Fruit fly (Drosophila melanogaster) whole organism, embryonic: ENCODE results near the gene Tfb4.

Experiments used
- Abd-B ChIP-seq: fragments of 200-800 bp; sonication (Bioruptor generic); optimal IDR thresholded peaks from 2 replicates; lab custom pipeline; 2018; ENCODE audit warnings: missing biosample characterization, mild to moderate bottlenecking, missing genetic modification characterization, moderate library complexity
- Ada2b ChIP-seq: fragments of 200-800 bp; sonication (Bioruptor generic); IDR thresholded peaks from 2 replicates; pipeline ENCODE4 v1.3.6; 2022; ENCODE audit warnings: missing biosample characterization, missing genetic modification characterization
- Blimp-1 ChIP-seq: fragments of 200-800 bp; sonication (Bioruptor generic); optimal IDR thresholded peaks from 3 replicates; lab custom pipeline; 2018; ENCODE audit warnings: missing biosample characterization, missing genetic modification characterization, mild to moderate bottlenecking, moderate library complexity, missing genetic modification reagents
- CG11398 ChIP-seq: fragments of 200-800 bp; sonication (Bioruptor generic); optimal IDR thresholded peaks from 2 replicates; lab custom pipeline; 2016; ENCODE audit warnings: missing biosample characterization, missing genetic modification characterization
- CG11560 ChIP-seq: fragments of 200-800 bp; sonication (Bioruptor generic); IDR thresholded peaks from 3 replicates; pipeline ENCODE4 v1.3.6; 2022; ENCODE audit warnings: missing biosample characterization, missing genetic modification characterization
- CG12104 ChIP-seq: fragments of 200-800 bp; sonication (Bioruptor generic); optimal IDR thresholded peaks from 3 replicates; lab custom pipeline; 2016; ENCODE audit warnings: missing biosample characterization, missing genetic modification characterization
- CG12769 ChIP-seq: fragments of 200-800 bp; sonication (Bioruptor generic); optimal IDR thresholded peaks from 2 replicates; lab custom pipeline; 2019; ENCODE audit warnings: missing biosample characterization, mild to moderate bottlenecking, missing genetic modification characterization, moderate library complexity
- CG14014 ChIP-seq: fragments of 200-800 bp; sonication (Bioruptor generic); IDR thresholded peaks from 2 replicates; pipeline ENCODE4 v1.3.6; 2022; ENCODE audit warnings: missing biosample characterization, missing genetic modification characterization
- CG15601 ChIP-seq: fragments of 200-800 bp; sonication (Bioruptor generic); optimal IDR thresholded peaks from 3 replicates; lab custom pipeline; 2019; ENCODE audit warnings: missing biosample characterization, mild to moderate bottlenecking, missing genetic modification characterization, moderate library complexity
- CG34422 ChIP-seq: fragments of 200-800 bp; sonication (Bioruptor generic); IDR thresholded peaks from 3 replicates; pipeline ENCODE4 v1.3.6; 2022; ENCODE audit warnings: missing biosample characterization, missing genetic modification characterization
- CG3726 ChIP-seq: fragments of 200-800 bp; sonication (Bioruptor generic); IDR thresholded peaks from 3 replicates; pipeline ENCODE4, ENCODE4 v1.3.6; 2022; ENCODE audit warnings: missing biosample characterization, missing genetic modification characterization
- CG3847 ChIP-seq: fragments of 200-800 bp; sonication (Bioruptor generic); IDR thresholded peaks from 2 replicates; pipeline ENCODE4 v1.3.6; 2022; ENCODE audit warnings: missing biosample characterization, missing genetic modification characterization
- CG4424 ChIP-seq: fragments of 200-800 bp; sonication (Bioruptor generic); optimal IDR thresholded peaks from 3 replicates; lab custom pipeline; 2016; ENCODE audit warnings: missing biosample characterization, missing genetic modification characterization
- CG6654 ChIP-seq: fragments of 200-800 bp; sonication (Bioruptor generic); optimal IDR thresholded peaks from 2 replicates; lab custom pipeline; 2017; ENCODE audit warnings: missing biosample characterization, mild to moderate bottlenecking, missing genetic modification characterization
- CG6683 ChIP-seq: fragments of 200-800 bp; sonication (Bioruptor generic); optimal IDR thresholded peaks from 2 replicates; lab custom pipeline; 2017; ENCODE audit warnings: missing biosample characterization, mild to moderate bottlenecking, missing genetic modification characterization, missing genetic modification reagents
- CG6791 ChIP-seq: fragments of 200-800 bp; sonication (Bioruptor generic); IDR thresholded peaks from 3 replicates; pipeline ENCODE4 v1.3.6; 2022; ENCODE audit warnings: missing biosample characterization, missing genetic modification characterization; ENCODE audit not compliant: partially characterized antibody
- CG7963 ChIP-seq: fragments of 200-800 bp; sonication (Bioruptor generic); IDR thresholded peaks from 3 replicates; pipeline ENCODE4 v1.3.6; 2022; ENCODE audit warnings: missing biosample characterization, missing genetic modification characterization; ENCODE audit not compliant: partially characterized antibody
- CG8089 ChIP-seq: fragments of 200-800 bp; sonication (Bioruptor generic); optimal IDR thresholded peaks from 3 replicates; lab custom pipeline; 2016; ENCODE audit warnings: missing biosample characterization, missing genetic modification characterization
- CG8388 ChIP-seq: fragments of 200-800 bp; sonication (Bioruptor generic); optimal IDR thresholded peaks from 2 replicates; lab custom pipeline; 2019; ENCODE audit warnings: missing biosample characterization, mild to moderate bottlenecking, missing genetic modification characterization, moderate library complexity
- Dfd ChIP-seq, 2 experiments: fragments of >200 bp; optimal IDR thresholded peaks; 2 replicates each; lab custom pipeline; 2017; ENCODE audit warnings: missing biosample characterization in 2 of 2, missing genetic modification characterization in 2 of 2
- Dref ChIP-seq: fragments of 200-800 bp; sonication (Bioruptor generic); IDR thresholded peaks from 2 replicates; pipeline ENCODE4 v1.3.6; 2022; ENCODE audit warnings: missing biosample characterization, missing genetic modification characterization
- Drgx ChIP-seq: fragments of 200-800 bp; sonication (Bioruptor generic); IDR thresholded peaks from 2 replicates; pipeline ENCODE4 v1.3.6; 2022; ENCODE audit warnings: missing biosample characterization, missing genetic modification characterization
- GATAe ChIP-seq: fragments of 200-800 bp; sonication (Bioruptor generic); conservative IDR thresholded peaks from 2 replicates; pipeline ENCODE4 v1.3.6; 2022; ENCODE audit warnings: missing biosample characterization, missing genetic modification characterization
- Mad ChIP-seq: fragments of 200-800 bp; sonication (Bioruptor generic); optimal IDR thresholded peaks from 2 replicates; lab custom pipeline; 2016; ENCODE audit warnings: missing biosample characterization, missing genetic modification characterization
- Nf-YA ChIP-seq: fragments of 200-800 bp; sonication (Bioruptor generic); IDR thresholded peaks from 2 replicates; pipeline ENCODE4 v1.3.6; 2022; ENCODE audit warnings: missing biosample characterization, missing genetic modification characterization
- NfI ChIP-seq: fragments of 200-800 bp; sonication (Bioruptor generic); optimal IDR thresholded peaks from 3 replicates; lab custom pipeline; 2018; ENCODE audit warnings: missing biosample characterization, mild to moderate bottlenecking, missing genetic modification characterization, moderate library complexity
- Oli ChIP-seq: fragments of 200-800 bp; sonication (Bioruptor generic); optimal IDR thresholded peaks from 2 replicates; lab custom pipeline; 2018; ENCODE audit warnings: missing biosample characterization, mild to moderate bottlenecking, missing genetic modification characterization, moderate library complexity
- Sox100B ChIP-seq: fragments of 200-800 bp; sonication (Bioruptor generic); optimal IDR thresholded peaks from 3 replicates; lab custom pipeline; 2018; ENCODE audit warnings: missing biosample characterization, mild to moderate bottlenecking, missing genetic modification characterization
- Stat92E ChIP-seq, 3 experiments: fragments of >200 bp in 2 of 3; fragments of 200-800 bp in 1 of 3; sonication (Bioruptor generic) in 1 of 3; optimal IDR thresholded peaks; 2 replicates each; lab custom pipeline; 2017 to 2019; ENCODE audit warnings: missing biosample characterization in 3 of 3, missing genetic modification characterization in 3 of 3, mild to moderate bottlenecking in 1 of 3, moderate library complexity in 1 of 3
- Xbp1 ChIP-seq: fragments of 200-800 bp; sonication (Bioruptor generic); optimal IDR thresholded peaks from 3 replicates; lab custom pipeline; 2016; ENCODE audit warnings: missing biosample characterization, mild to moderate bottlenecking, missing genetic modification characterization
- az2 ChIP-seq: fragments of 200-800 bp; sonication (Bioruptor generic); optimal IDR thresholded peaks from 3 replicates; lab custom pipeline; 2016; ENCODE audit warnings: missing biosample characterization, missing genetic modification characterization
- dmrt99B ChIP-seq: fragments of 200-800 bp; sonication (Bioruptor generic); optimal IDR thresholded peaks from 2 replicates; lab custom pipeline; 2018; ENCODE audit warnings: missing biosample characterization, mild to moderate bottlenecking, missing genetic modification characterization, moderate library complexity
- gfzf ChIP-seq: fragments of 200-800 bp; sonication (Bioruptor generic); optimal IDR thresholded peaks from 2 replicates; lab custom pipeline; 2016; ENCODE audit warnings: missing biosample characterization, mild to moderate bottlenecking, missing genetic modification characterization, moderate library complexity
- her ChIP-seq: fragments of 200-800 bp; sonication (Bioruptor generic); optimal IDR thresholded peaks from 2 replicates; lab custom pipeline; 2016; ENCODE audit warnings: missing biosample characterization, missing genetic modification characterization
- hkb ChIP-seq, 2 experiments: fragments of 200-800 bp in 1 of 2; fragments of >200 bp in 1 of 2; sonication (Bioruptor generic) in 1 of 2; IDR thresholded peaks in 1 of 2; optimal IDR thresholded peaks in 1 of 2; 2 replicates each; pipeline versions ENCODE4 v1.3.6 to Lab custom; 2017 to 2022; ENCODE audit warnings: missing biosample characterization in 1 of 2, missing genetic modification characterization in 1 of 2
- jumu ChIP-seq: fragments of 200-800 bp; sonication (Bioruptor generic); optimal IDR thresholded peaks from 3 replicates; lab custom pipeline; 2016; ENCODE audit warnings: missing biosample characterization, missing genetic modification characterization
- lab ChIP-seq: fragments of 200-800 bp; sonication (Bioruptor generic); optimal IDR thresholded peaks from 3 replicates; lab custom pipeline; 2017; ENCODE audit warnings: missing biosample characterization, missing genetic modification characterization, mild to moderate bottlenecking, moderate library complexity, missing genetic modification reagents
- lmd ChIP-seq: fragments of 200-800 bp; sonication (Bioruptor generic); IDR thresholded peaks from 2 replicates; pipeline ENCODE4 v1.3.6; 2022; ENCODE audit warnings: missing biosample characterization, missing genetic modification characterization
- lov ChIP-seq, 2 experiments: fragments of 200-800 bp in 1 of 2; fragments of >200 bp in 1 of 2; sonication (Bioruptor generic) in 1 of 2; IDR thresholded peaks in 1 of 2; optimal IDR thresholded peaks in 1 of 2; 2 replicates in 1 of 2; 3 replicates in 1 of 2; pipeline versions ENCODE4 v1.3.6 to Lab custom; 2017 to 2022; ENCODE audit warnings: missing biosample characterization in 1 of 2, missing genetic modification characterization in 1 of 2
- nerfin-1 ChIP-seq: fragments of 200-800 bp; sonication (Bioruptor generic); optimal IDR thresholded peaks from 3 replicates; lab custom pipeline; 2019; ENCODE audit warnings: missing biosample characterization, mild to moderate bottlenecking, missing genetic modification characterization, moderate library complexity
- nerfin-2 ChIP-seq: fragments of 200-800 bp; sonication (Bioruptor generic); IDR thresholded peaks from 2 replicates; pipeline ENCODE4 v1.3.6; 2022; ENCODE audit warnings: missing biosample characterization, missing genetic modification characterization; ENCODE audit not compliant: partially characterized antibody
- nmo ChIP-seq: fragments of 200-800 bp; sonication (Bioruptor generic); optimal IDR thresholded peaks from 2 replicates; lab custom pipeline; 2018; ENCODE audit warnings: missing biosample characterization, mild to moderate bottlenecking, missing genetic modification characterization, moderate library complexity
- ranshi ChIP-seq: fragments of 200-800 bp; sonication (Bioruptor generic); IDR thresholded peaks from 2 replicates; pipeline ENCODE4 v1.3.6; 2022; ENCODE audit warnings: missing biosample characterization, missing genetic modification characterization
- salm ChIP-seq: fragments of 200-800 bp; sonication (Bioruptor generic); optimal IDR thresholded peaks from 2 replicates; lab custom pipeline; 2018; ENCODE audit warnings: missing biosample characterization, mild to moderate bottlenecking, missing genetic modification characterization
- sens ChIP-seq: fragments of 200-800 bp; sonication (Bioruptor generic); peaks from one replicate; lab custom pipeline; 2016; ENCODE audit warnings: missing biosample characterization, missing genetic modification characterization
- sim ChIP-seq: fragments of 200-800 bp; sonication (Bioruptor generic); IDR thresholded peaks from 2 replicates; pipeline ENCODE4 v1.3.6; 2022; ENCODE audit warnings: missing biosample characterization, missing genetic modification characterization
- twi ChIP-seq: fragments of 200-800 bp; optimal IDR thresholded peaks from 2 replicates; lab custom pipeline; 2019; ENCODE audit warnings: missing biosample characterization, mild to moderate bottlenecking, missing genetic modification characterization, moderate library complexity
- z ChIP-seq: fragments of 200-800 bp; sonication (Bioruptor generic); IDR thresholded peaks from 3 replicates; pipeline ENCODE4 v1.3.6; 2022; ENCODE audit warnings: missing biosample characterization, missing genetic modification characterization

Tfb4 gene

dm6 chr2L:1123078-1123818 is 27.2 kb downstream of the Tfb4 start (continued):
- TF ChIP-seq twi (tag; lab: Kevin White, UChicago) = no peak
- no peak for TF ChIP-seq her
- no peak for TF ChIP-seq Abd-B (GFP tag; lab: Kevin White, UChicago)
- peak; percentile 11 for TF ChIP-seq CG4424 (GFP tag; lab: Kevin White, UChicago)
- no peak for TF ChIP-seq Ada2b (GFP tag; lab: Robert Waterston, UW)
- no peak for TF ChIP-seq jumu (GFP tag; lab: Kevin White, UChicago)
- TF ChIP-seq ranshi (GFP tag; lab: Robert Waterston, UW) = no peak
- TF ChIP-seq Drgx (GFP tag; lab: Robert Waterston, UW) = no peak
- no peak for TF ChIP-seq CG14014 (GFP tag; lab: Robert Waterston, UW)
- peak; percentile 63 for TF ChIP-seq lab
- no peak for TF ChIP-seq CG3847 (GFP tag; lab: Robert Waterston, UW)
- peak; percentile 88 for TF ChIP-seq sens (GFP tag; lab: Kevin White, UChicago)
- TF ChIP-seq Xbp1 (GFP tag; lab: Kevin White, UChicago) = no peak
- peak; percentile 50 for TF ChIP-seq salm
- TF ChIP-seq CG8388 (GFP tag; lab: Kevin White, UChicago) = peak; percentile 43
- TF ChIP-seq gfzf = no peak
- no peak for TF ChIP-seq Mad
- peak; percentile 69 for TF ChIP-seq CG15601
- TF ChIP-seq hkb (optimal IDR thresholded peaks at IDR 0.05; lab: Kevin White, UChicago) = no peak
- TF ChIP-seq hkb (GFP tag; IDR thresholded peaks at IDR 0.05; lab: Robert Waterston, UW) = no peak
- TF ChIP-seq nmo (GFP tag; lab: Kevin White, UChicago) = peak; percentile 32
- TF ChIP-seq Dref (GFP tag; lab: Robert Waterston, UW) = no peak
- TF ChIP-seq CG7963 (GFP tag; lab: Robert Waterston, UW) = no peak
- no peak for TF ChIP-seq CG8089 (GFP tag; lab: Kevin White, UChicago)
- no peak for TF ChIP-seq CG11398 (GFP tag; lab: Kevin White, UChicago)
- TF ChIP-seq Oli (tag; lab: Kevin White, UChicago) = no peak
- TF ChIP-seq sim (GFP tag; lab: Robert Waterston, UW) = no peak
- no peak for TF ChIP-seq nerfin-2 (GFP tag; lab: Robert Waterston, UW)
- no peak for TF ChIP-seq lov (optimal IDR thresholded peaks at IDR 0.05; lab: Kevin White, UChicago)
- no peak for TF ChIP-seq lov (GFP tag; IDR thresholded peaks at IDR 0.05; lab: Robert Waterston, UW)
- no peak for TF ChIP-seq CG34422 (GFP tag; lab: Robert Waterston, UW)
- TF ChIP-seq CG6791 (GFP tag; lab: Robert Waterston, UW) = no peak
- no peak for TF ChIP-seq CG12104 (GFP tag; lab: Kevin White, UChicago)
- no peak for TF ChIP-seq CG12769
- TF ChIP-seq Blimp-1 = peak; percentile 77
- TF ChIP-seq Sox100B = peak; percentile 57
- TF ChIP-seq Stat92E (GFP tag; optimal IDR thresholded peaks at IDR 0.05; lab: Kevin White, UChicago) = no peak
- 0 out of 3 replicates have a peak, but pooled peaks have one; percentile 14 for TF ChIP-seq CG3726
- TF ChIP-seq CG6683 (GFP tag; lab: Kevin White, UChicago) = no peak
- peak; percentile 44 for TF ChIP-seq dmrt99B (tag; lab: Kevin White, UChicago)
- TF ChIP-seq NfI (GFP tag; lab: Kevin White, UChicago) = no peak
- TF ChIP-seq CG11560 (tag; lab: Robert Waterston, UW) = no peak
- TF ChIP-seq CG6654 (GFP tag; lab: Kevin White, UChicago) = no peak
- TF ChIP-seq Nf-YA = no peak
- TF ChIP-seq nerfin-1 (tag; lab: Kevin White, UChicago) = peak; percentile 68
- no peak for TF ChIP-seq az2 (GFP tag; lab: Kevin White, UChicago)
- no peak for TF ChIP-seq lmd (GFP tag; lab: Robert Waterston, UW)
- 0 out of 3 replicates have a peak, but pooled peaks have one; percentile 40 for TF ChIP-seq z (GFP tag; lab: Robert Waterston, UW)
- no peak for TF ChIP-seq GATAe (GFP tag; lab: Robert Waterston, UW)
- TF ChIP-seq Dfd (GFP tag; optimal IDR thresholded peaks at IDR 0.05; lab: Kevin White, UChicago) = no peak
